Fruit fly (Drosophila melanogaster): Measurements from ENCODE around the gene PolrMT.

The PolrMT gene

DNA sequence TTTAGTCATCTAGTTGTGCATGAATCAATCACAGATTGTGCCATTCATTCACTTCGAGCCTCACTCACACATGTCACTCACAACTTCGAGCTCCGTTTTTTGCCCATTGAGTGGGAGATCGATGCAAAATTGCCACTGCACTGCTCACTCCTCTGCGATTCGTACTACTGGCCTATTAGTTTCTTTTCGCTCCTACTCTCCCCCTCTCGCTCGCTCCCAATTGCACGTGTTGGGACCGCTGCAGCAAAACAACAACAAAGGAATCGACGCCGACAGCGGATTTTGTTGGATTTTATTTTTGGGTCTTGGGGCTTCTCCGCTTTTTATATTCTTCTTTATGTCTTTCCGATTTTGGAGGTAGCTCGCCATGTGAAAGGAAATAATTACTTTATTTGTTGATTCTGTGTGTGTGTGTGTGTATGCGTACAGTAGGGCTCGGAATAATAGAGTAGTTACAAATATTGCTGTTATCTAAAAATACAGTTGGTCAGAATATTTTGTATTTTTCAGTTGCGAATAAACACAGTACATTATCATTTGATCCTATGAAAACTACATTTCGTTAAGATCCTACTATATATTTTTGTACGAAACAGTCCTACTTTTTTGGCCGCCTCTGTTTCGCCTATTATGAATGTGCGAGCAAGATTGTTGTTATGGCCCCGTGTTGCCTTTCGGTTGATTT lies 33.9 kb downstream of the PolrMT start (continued):
- peak; percentile 4 for TF ChIP-seq CG4854 (GFP tag; optimal IDR thresholded peaks at IDR 0.05)
- TF ChIP-seq CG10462 (GFP tag; optimal IDR thresholded peaks at IDR 0.05): peak; percentile 78
- TF ChIP-seq knrl (GFP tag; IDR thresholded peaks at IDR 0.05; ENCODE audit: partially characterized antibody): no peak
- TF ChIP-seq nerfin-2 (GFP tag; IDR thresholded peaks at IDR 0.05; ENCODE audit: partially characterized antibody): no peak
- TF ChIP-seq wdn (GFP tag; IDR thresholded peaks at IDR 0.05): 0 out of 2 replicates have a peak, but pooled peaks have one; percentile 26
- peak; percentile 27 for TF ChIP-seq Bdp1 (GFP tag; optimal IDR thresholded peaks at IDR 0.05)
- peak; percentile 61 for TF ChIP-seq kay (GFP tag; optimal IDR thresholded peaks at IDR 0.05)
- peak; percentile 66 for TF ChIP-seq H2.0 (GFP tag; IDR thresholded peaks at IDR 0.05)
- peak; percentile 54; the same call in 1 of the 2 replicates for TF ChIP-seq danr (GFP tag; IDR thresholded peaks at IDR 0.05)
- TF ChIP-seq CG18764 (GFP tag; optimal IDR thresholded peaks at IDR 0.05): peak; percentile 67
- no peak for TF ChIP-seq emc (GFP tag; optimal IDR thresholded peaks at IDR 0.05)
- TF ChIP-seq CG30431 (GFP tag; optimal IDR thresholded peaks at IDR 0.05): peak; percentile 51
- peak; percentile 54; the same call in 1 of the 3 replicates for TF ChIP-seq CG2889 (GFP tag; IDR thresholded peaks at IDR 0.05)
- TF ChIP-seq Lhr (GFP tag; optimal IDR thresholded peaks at IDR 0.05): peak; percentile 57
- TF ChIP-seq Oli (tag; optimal IDR thresholded peaks at IDR 0.05): peak; percentile 91
- TF ChIP-seq YL-1 (GFP tag; optimal IDR thresholded peaks at IDR 0.05): peak; percentile 23
- TF ChIP-seq mam (GFP tag; optimal IDR thresholded peaks at IDR 0.05): peak; percentile 59
- TF ChIP-seq CG14860 (GFP tag; IDR thresholded peaks at IDR 0.05; ENCODE audit: partially characterized antibody): no peak
- TF ChIP-seq Hey (tag; optimal IDR thresholded peaks at IDR 0.05): no peak
- TF ChIP-seq ash1 (GFP tag; optimal IDR thresholded peaks at IDR 0.05): no peak
- peak; percentile 80 for TF ChIP-seq CG1529 (GFP tag; optimal IDR thresholded peaks at IDR 0.05)
- no peak for TF ChIP-seq toy (GFP tag; IDR thresholded peaks at IDR 0.05)
- peak; percentile 54 for TF ChIP-seq ssp (GFP tag; IDR thresholded peaks at IDR 0.05)
- TF ChIP-seq CG7745 (tag; optimal IDR thresholded peaks at IDR 0.05): peak; percentile 57
- peak; percentile 85 for TF ChIP-seq tap (tag; optimal IDR thresholded peaks at IDR 0.05)
- peak; percentile 55 for TF ChIP-seq ac (GFP tag; optimal IDR thresholded peaks at IDR 0.05)
- no peak for TF ChIP-seq Taf1 (GFP tag; IDR thresholded peaks at IDR 0.05)
- peak; percentile 35 for TF ChIP-seq Sry-δ (GFP tag; optimal IDR thresholded peaks at IDR 0.05)
- TF ChIP-seq Gug (GFP tag; IDR thresholded peaks at IDR 0.05): peak; percentile 42; the same call in 1 of the 4 replicates
- peak; percentile 72 for TF ChIP-seq CG16863 (GFP tag; optimal IDR thresholded peaks at IDR 0.05)
- TF ChIP-seq dati (GFP tag; IDR thresholded peaks at IDR 0.05): peak; percentile 69; the same call in 1 of the 2 replicates
- TF ChIP-seq pros (GFP tag; optimal IDR thresholded peaks at IDR 0.05): no peak
- TF ChIP-seq btn (GFP tag; optimal IDR thresholded peaks at IDR 0.05): no peak
- no peak for TF ChIP-seq cas (GFP tag; IDR thresholded peaks at IDR 0.05)
- peak; percentile 63 for TF ChIP-seq CG13775 (GFP tag; optimal IDR thresholded peaks at IDR 0.05)
- 0 out of 2 replicates have a peak, but pooled peaks have one; percentile 39 for TF ChIP-seq CG10959 (GFP tag; IDR thresholded peaks at IDR 0.05)
- TF ChIP-seq vfl (GFP tag; optimal IDR thresholded peaks at IDR 0.05): no peak
- no peak for TF ChIP-seq chinmo (GFP tag; IDR thresholded peaks at IDR 0.05; ENCODE audit: partially characterized antibody)
- peak; percentile 74 for TF ChIP-seq CG9437 (GFP tag; optimal IDR thresholded peaks at IDR 0.05)
- peak; percentile 68 for TF ChIP-seq CG18011 (GFP tag; optimal IDR thresholded peaks at IDR 0.05)
- 0 out of 3 replicates have a peak, but pooled peaks have one; percentile 42 for TF ChIP-seq ase (GFP tag; IDR thresholded peaks at IDR 0.05)
- peak; percentile 87 for TF ChIP-seq Blimp-1 (GFP tag; optimal IDR thresholded peaks at IDR 0.05)
- TF ChIP-seq Dad (GFP tag; optimal IDR thresholded peaks at IDR 0.05): peak; percentile 32
- TF ChIP-seq CG12071 (GFP tag; optimal IDR thresholded peaks at IDR 0.05): peak; percentile 75
- peak; percentile 76 for TF ChIP-seq slp2 (GFP tag; optimal IDR thresholded peaks at IDR 0.05)
- TF ChIP-seq CG5180 (GFP tag; optimal IDR thresholded peaks at IDR 0.05): peak; percentile 51
- peak; percentile 14 for TF ChIP-seq stwl (tag; optimal IDR thresholded peaks at IDR 0.05)
- TF ChIP-seq CG18619 (GFP tag; optimal IDR thresholded peaks at IDR 0.05): peak; percentile 63
- TF ChIP-seq cwo (GFP tag; optimal IDR thresholded peaks at IDR 0.05): peak; percentile 59
